Fruit fly (Drosophila melanogaster) whole organism, prepupa: ENCODE data around the gene Hsp67Bc.

Experiments
- CG10631 ChIP-seq: fragments of 200-800 bp; sonication (Bioruptor generic); optimal IDR thresholded peaks from 2 replicates; lab custom pipeline; 2016; ENCODE audit warnings: missing biosample characterization, missing genetic modification characterization
- CG10669 ChIP-seq: fragments of 200-800 bp; sonication (Bioruptor generic); optimal IDR thresholded peaks from 3 replicates; lab custom pipeline; 2018; ENCODE audit warnings: missing biosample characterization, mild to moderate bottlenecking, missing genetic modification characterization, moderate library complexity
- CG11294 ChIP-seq: fragments of 200-800 bp; sonication (Bioruptor generic); IDR thresholded peaks from 2 replicates; pipeline ENCODE4 v1.3.6; 2022; ENCODE audit warnings: missing biosample characterization, missing genetic modification characterization
- CG11762 ChIP-seq: fragments of 200-800 bp; sonication (Bioruptor generic); optimal IDR thresholded peaks from 3 replicates; lab custom pipeline; 2016; ENCODE audit warnings: missing biosample characterization, missing genetic modification characterization; ENCODE audit not compliant: insufficient read depth
- CG11902 ChIP-seq: fragments of 200-800 bp; sonication (Bioruptor generic); optimal IDR thresholded peaks from 3 replicates; lab custom pipeline; 2016; ENCODE audit warnings: missing biosample characterization, missing genetic modification characterization
- CG15336 ChIP-seq: fragments of 200-800 bp; sonication (Bioruptor generic); IDR thresholded peaks from 2 replicates; pipeline ENCODE4 v1.3.6; 2022; ENCODE audit warnings: missing biosample characterization, missing genetic modification characterization
- CG1621 ChIP-seq: fragments of 200-800 bp; sonication (Bioruptor generic); optimal IDR thresholded peaks from 3 replicates; lab custom pipeline; 2018; ENCODE audit warnings: missing biosample characterization, mild to moderate bottlenecking, missing genetic modification characterization
- CG16779 ChIP-seq: fragments of 200-800 bp; sonication (Bioruptor generic); optimal IDR thresholded peaks from 3 replicates; lab custom pipeline; 2017; ENCODE audit warnings: missing biosample characterization, mild to moderate bottlenecking, missing genetic modification characterization
- CG3032 ChIP-seq: fragments of 200-800 bp; optimal IDR thresholded peaks from 2 replicates; lab custom pipeline; 2019; ENCODE audit warnings: missing biosample characterization, mild to moderate bottlenecking, missing genetic modification characterization, moderate library complexity
- CG31627 ChIP-seq: fragments of 200-800 bp; sonication (Bioruptor generic); optimal IDR thresholded peaks from 3 replicates; lab custom pipeline; 2016; ENCODE audit warnings: missing biosample characterization, missing genetic modification characterization
- CG32006 ChIP-seq: fragments of 200-800 bp; sonication (Bioruptor generic); optimal IDR thresholded peaks from 3 replicates; lab custom pipeline; 2017; ENCODE audit warnings: missing biosample characterization, mild to moderate bottlenecking, missing genetic modification characterization
- CG34406 ChIP-seq: fragments of 200-800 bp; sonication (Bioruptor generic); optimal IDR thresholded peaks from 3 replicates; lab custom pipeline; 2016; ENCODE audit warnings: missing biosample characterization, missing genetic modification characterization
- CG3919 ChIP-seq: fragments of 200-800 bp; sonication (Bioruptor generic); optimal IDR thresholded peaks from 3 replicates; lab custom pipeline; 2016; ENCODE audit warnings: missing biosample characterization, missing genetic modification characterization
- CG4318 ChIP-seq: fragments of 200-800 bp; sonication (Bioruptor generic); optimal IDR thresholded peaks from 3 replicates; lab custom pipeline; 2017; ENCODE audit warnings: missing biosample characterization, mild to moderate bottlenecking, missing genetic modification characterization
- CG6163 ChIP-seq: fragments of 200-800 bp; sonication (Bioruptor generic); IDR thresholded peaks from 3 replicates; pipeline ENCODE4 v1.3.6; 2022; ENCODE audit warnings: missing biosample characterization, missing genetic modification characterization
- CG6276 ChIP-seq: fragments of 200-800 bp; sonication (Bioruptor generic); optimal IDR thresholded peaks from 2 replicates; lab custom pipeline; 2017; ENCODE audit warnings: missing biosample characterization, mild to moderate bottlenecking, missing genetic modification characterization
- CG6792 ChIP-seq: fragments of 200-800 bp; sonication (Bioruptor generic); optimal IDR thresholded peaks from 3 replicates; lab custom pipeline; 2016; ENCODE audit warnings: missing biosample characterization, missing genetic modification characterization
- CG6808 ChIP-seq: fragments of 200-800 bp; sonication (Bioruptor generic); optimal IDR thresholded peaks from 3 replicates; lab custom pipeline; 2017; ENCODE audit warnings: missing biosample characterization, missing genetic modification characterization, mild to moderate bottlenecking, moderate library complexity, missing genetic modification reagents
- CG6854 ChIP-seq: fragments of 200-800 bp; sonication (Bioruptor generic); optimal IDR thresholded peaks from 2 replicates; lab custom pipeline; 2017; ENCODE audit warnings: missing biosample characterization, mild to moderate bottlenecking, missing genetic modification characterization
- CG7368 ChIP-seq: fragments of 200-800 bp; sonication (Bioruptor generic); optimal IDR thresholded peaks from 3 replicates; lab custom pipeline; 2016; ENCODE audit warnings: missing biosample characterization, missing genetic modification characterization
- CG8119 ChIP-seq: fragments of 200-800 bp; sonication (Bioruptor generic); IDR thresholded peaks from 3 replicates; pipeline ENCODE4 v1.3.6; 2022; ENCODE audit warnings: missing biosample characterization, missing genetic modification characterization
- CG8319 ChIP-seq: fragments of 200-800 bp; sonication (Bioruptor generic); optimal IDR thresholded peaks from 3 replicates; lab custom pipeline; 2016; ENCODE audit warnings: missing biosample characterization, missing genetic modification characterization
- Eip75B ChIP-seq: fragments of 200-800 bp; sonication (Bioruptor generic); optimal IDR thresholded peaks from 3 replicates; lab custom pipeline; 2016; ENCODE audit warnings: missing biosample characterization, missing genetic modification characterization
- Eip78C ChIP-seq: fragments of 200-800 bp; sonication (Bioruptor generic); peaks from one replicate; lab custom pipeline; 2016; ENCODE audit warnings: missing biosample characterization, missing genetic modification characterization
- Ets21C ChIP-seq: fragments of 200-800 bp; sonication (Bioruptor generic); optimal IDR thresholded peaks from 3 replicates; lab custom pipeline; 2016; ENCODE audit warnings: missing biosample characterization, missing genetic modification characterization
- Ets96B ChIP-seq: fragments of 200-800 bp; optimal IDR thresholded peaks from 2 replicates; lab custom pipeline; 2019; ENCODE audit warnings: missing biosample characterization, mild to moderate bottlenecking, missing genetic modification characterization, moderate library complexity
- Gug ChIP-seq: fragments of 200-800 bp; sonication (Bioruptor generic); IDR thresholded peaks from 2 replicates; pipeline ENCODE4 v1.3.6; 2022; ENCODE audit warnings: missing biosample characterization, missing genetic modification characterization
- Hr38 ChIP-seq: sonication (Bioruptor generic); optimal IDR thresholded peaks from 2 replicates; lab custom pipeline; 2016; ENCODE audit warnings: missing biosample characterization, missing genetic modification characterization
- Hr4 ChIP-seq: fragments of 200-800 bp; sonication (Bioruptor generic); optimal IDR thresholded peaks from 3 replicates; lab custom pipeline; 2016; ENCODE audit warnings: missing biosample characterization, missing genetic modification characterization
- Lpt ChIP-seq: fragments of 200-800 bp; sonication (Bioruptor generic); optimal IDR thresholded peaks from 3 replicates; lab custom pipeline; 2016; ENCODE audit warnings: missing biosample characterization, missing genetic modification characterization
- Met ChIP-seq: fragments of 200-800 bp; sonication (Bioruptor generic); optimal IDR thresholded peaks from 3 replicates; lab custom pipeline; 2016; ENCODE audit warnings: missing biosample characterization, missing genetic modification characterization
- OdsH ChIP-seq: fragments of 200-800 bp; sonication (Bioruptor generic); optimal IDR thresholded peaks from 3 replicates; lab custom pipeline; 2016; ENCODE audit warnings: missing biosample characterization, missing genetic modification characterization
- Smox ChIP-seq: fragments of 200-800 bp; sonication (Bioruptor generic); optimal IDR thresholded peaks from 3 replicates; lab custom pipeline; 2016; ENCODE audit warnings: missing biosample characterization, missing genetic modification characterization
- Sox102F ChIP-seq: fragments of 200-800 bp; sonication (Bioruptor generic); optimal IDR thresholded peaks from 2 replicates; lab custom pipeline; 2016; ENCODE audit warnings: missing biosample characterization, mild to moderate bottlenecking, missing genetic modification characterization
- Sox14 ChIP-seq: fragments of 200-800 bp; sonication (Bioruptor generic); optimal IDR thresholded peaks from 3 replicates; lab custom pipeline; 2016; ENCODE audit warnings: missing biosample characterization, missing genetic modification characterization
- Sox15 ChIP-seq: fragments of 200-800 bp; sonication (Bioruptor generic); optimal IDR thresholded peaks from 3 replicates; lab custom pipeline; 2016; ENCODE audit warnings: missing biosample characterization, missing genetic modification characterization
- acj6 ChIP-seq: fragments of 200-800 bp; sonication (Bioruptor generic); optimal IDR thresholded peaks from 3 replicates; lab custom pipeline; 2016; ENCODE audit warnings: missing biosample characterization, missing genetic modification characterization
- cyc ChIP-seq: fragments of 200-800 bp; sonication (Bioruptor generic); optimal IDR thresholded peaks from 3 replicates; lab custom pipeline; 2016; ENCODE audit warnings: missing biosample characterization, missing genetic modification characterization
- dac ChIP-seq: fragments of 200-800 bp; sonication (Bioruptor generic); optimal IDR thresholded peaks from 2 replicates; lab custom pipeline; 2017; ENCODE audit warnings: missing biosample characterization, mild to moderate bottlenecking, missing genetic modification characterization
- eg ChIP-seq: fragments of 200-800 bp; sonication (Bioruptor generic); IDR thresholded peaks from 3 replicates; pipeline ENCODE4 v1.3.6; 2022; ENCODE audit warnings: missing biosample characterization, missing genetic modification characterization
- fd85E ChIP-seq: fragments of 200-800 bp; sonication (Bioruptor generic); optimal IDR thresholded peaks from 3 replicates; lab custom pipeline; 2016; ENCODE audit warnings: missing biosample characterization, missing genetic modification characterization
- fkh ChIP-seq: fragments of 200-800 bp; sonication (Bioruptor generic); optimal IDR thresholded peaks from 3 replicates; lab custom pipeline; 2017; ENCODE audit warnings: missing biosample characterization, mild to moderate bottlenecking, missing genetic modification characterization, moderate library complexity
- lz ChIP-seq: fragments of 200-800 bp; sonication (Bioruptor generic); optimal IDR thresholded peaks from 3 replicates; lab custom pipeline; 2016; ENCODE audit warnings: missing biosample characterization, missing genetic modification characterization
- net ChIP-seq: fragments of 200-800 bp; sonication (Bioruptor generic); optimal IDR thresholded peaks from 3 replicates; lab custom pipeline; 2016; ENCODE audit warnings: missing biosample characterization, missing genetic modification characterization
- pdm3 ChIP-seq: fragments of 200-800 bp; sonication (Bioruptor generic); optimal IDR thresholded peaks from 3 replicates; lab custom pipeline; 2016; ENCODE audit warnings: missing biosample characterization, missing genetic modification characterization
- salr ChIP-seq, 2 experiments: fragments of 200-800 bp; sonication (Bioruptor generic); optimal IDR thresholded peaks; 3 replicates each; lab custom pipeline; 2016 to 2018; ENCODE audit warnings: missing biosample characterization in 2 of 2, missing genetic modification characterization in 2 of 2, mild to moderate bottlenecking in 1 of 2
- spab ChIP-seq: fragments of 200-800 bp; sonication (Bioruptor generic); optimal IDR thresholded peaks from 2 replicates; lab custom pipeline; 2017; ENCODE audit warnings: missing biosample characterization, mild to moderate bottlenecking, missing genetic modification characterization, missing genetic modification reagents
- ss ChIP-seq, 2 experiments: fragments of 200-800 bp; sonication (Bioruptor generic); optimal IDR thresholded peaks; 2 replicates in 1 of 2; 3 replicates in 1 of 2; lab custom pipeline; 2017 to 2018; ENCODE audit warnings: mild to moderate bottlenecking in 2 of 2, missing biosample characterization in 2 of 2, missing genetic modification characterization in 2 of 2, moderate library complexity in 1 of 2
- svp ChIP-seq: fragments of 200-800 bp; sonication (Bioruptor generic); peaks from one replicate; lab custom pipeline; 2016; ENCODE audit warnings: missing biosample characterization, missing genetic modification characterization
- topi ChIP-seq: fragments of 200-800 bp; sonication (Bioruptor generic); optimal IDR thresholded peaks from 3 replicates; lab custom pipeline; 2016; ENCODE audit warnings: missing biosample characterization, missing genetic modification characterization
- vri ChIP-seq: fragments of 200-800 bp; sonication (Bioruptor generic); optimal IDR thresholded peaks from 3 replicates; lab custom pipeline; 2016; ENCODE audit warnings: missing biosample characterization, mild to moderate bottlenecking, missing genetic modification characterization

Gene Hsp67Bc

DNA sequence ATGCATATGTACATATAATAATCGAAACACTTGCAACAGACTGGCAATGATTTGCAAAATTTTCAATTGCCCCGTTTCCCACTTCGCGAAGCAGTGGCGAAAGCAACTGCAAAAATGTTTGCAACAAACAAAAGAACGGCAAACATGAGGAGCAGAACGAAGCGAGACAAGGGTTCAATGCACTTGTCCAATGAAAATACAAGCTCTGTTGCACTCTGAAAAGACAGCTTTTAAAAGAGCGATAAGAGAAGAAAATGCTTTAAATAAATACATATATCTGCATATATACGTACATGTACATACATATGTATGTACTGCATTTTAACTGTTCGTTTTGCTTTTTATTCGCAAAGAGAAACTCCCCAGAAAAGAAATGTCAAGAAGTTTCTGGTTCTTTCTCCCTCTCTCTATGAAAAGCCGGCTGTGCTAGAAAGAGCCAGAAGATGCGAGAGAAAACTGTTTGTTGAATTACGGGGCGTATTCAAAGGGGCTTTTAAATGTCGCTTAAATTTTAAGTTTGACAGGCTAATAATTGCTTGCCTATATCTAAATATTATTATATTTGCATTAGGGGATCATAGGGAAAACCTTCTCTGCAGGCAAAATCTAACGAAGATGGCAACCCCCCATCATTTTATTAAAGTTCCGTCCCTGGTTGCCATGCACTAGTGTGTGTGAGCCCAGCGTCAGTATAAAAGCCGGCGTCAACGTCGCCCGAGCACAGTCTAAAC is 11.2 kb upstream of the Hsp67Bc start, which contains the start of gene Hsp27:
Gene Hsp27, plus strand, starts transcription at position 719 of the 731 bp plus-strand sequence.
- peak; percentile 100 for TF ChIP-seq CG32006 (GFP tag; lab: Kevin White, UChicago)
- TF ChIP-seq Lpt, result peak; percentile 100
- TF ChIP-seq CG1621 (tag; lab: Kevin White, UChicago), result peak; percentile 99
- peak; percentile 100 for TF ChIP-seq acj6 (GFP tag; lab: Kevin White, UChicago)
- TF ChIP-seq CG31627 (GFP tag; lab: Kevin White, UChicago), result peak; percentile 99
- peak; percentile 100 for TF ChIP-seq CG15336 (GFP tag; lab: Robert Waterston, UW)
- TF ChIP-seq CG6792 (GFP tag; lab: Kevin White, UChicago), result peak; percentile 100
- peak; percentile 100 for TF ChIP-seq CG11294 (GFP tag; lab: Robert Waterston, UW)
- TF ChIP-seq CG4318, result peak; percentile 100
- TF ChIP-seq Sox102F (GFP tag; lab: Kevin White, UChicago), result peak; percentile 100
- TF ChIP-seq topi (GFP tag; lab: Kevin White, UChicago), result peak; percentile 100
- TF ChIP-seq CG11902, result peak; percentile 100
- peak; percentile 100 for TF ChIP-seq Gug (GFP tag; lab: Robert Waterston, UW)
- TF ChIP-seq fkh (GFP tag; lab: Kevin White, UChicago), result peak; percentile 98
- TF ChIP-seq pdm3 (GFP tag; lab: Kevin White, UChicago), result peak; percentile 100
- TF ChIP-seq salr (GFP tag; optimal IDR thresholded peaks at IDR 0.05; lab: Kevin White, UChicago), result peak; percentile 99 to 100
- TF ChIP-seq CG10669 (GFP tag; lab: Kevin White, UChicago), result peak; percentile 100
- TF ChIP-seq CG8319 (GFP tag; lab: Kevin White, UChicago), result peak; percentile 100
- TF ChIP-seq cyc (GFP tag; lab: Kevin White, UChicago), result peak; percentile 100
- peak; percentile 100 for TF ChIP-seq Eip78C (GFP tag; lab: Kevin White, UChicago)
- peak; percentile 99 for TF ChIP-seq ss (GFP tag; optimal IDR thresholded peaks at IDR 0.05; lab: Kevin White, UChicago)
- peak; percentile 100 for TF ChIP-seq Ets96B (tag; lab: Kevin White, UChicago)
- TF ChIP-seq CG10631 (GFP tag; lab: Kevin White, UChicago), result peak; percentile 100
- peak; percentile 100 for TF ChIP-seq CG3032 (tag; lab: Kevin White, UChicago)
- TF ChIP-seq CG6163, result peak; percentile 100
- peak; percentile 100 for TF ChIP-seq Met (GFP tag; lab: Kevin White, UChicago)
- TF ChIP-seq OdsH (GFP tag; lab: Kevin White, UChicago), result peak; percentile 100
- TF ChIP-seq net (GFP tag; lab: Kevin White, UChicago), result peak; percentile 100
- peak; percentile 100 for TF ChIP-seq CG7368 (GFP tag; lab: Kevin White, UChicago)
- peak; percentile 100 for TF ChIP-seq svp (GFP tag; lab: Kevin White, UChicago)
- TF ChIP-seq CG3919 (GFP tag; lab: Kevin White, UChicago), result peak; percentile 100
- peak; percentile 100 for TF ChIP-seq Eip75B
- TF ChIP-seq Hr4, result peak; percentile 100
- peak; percentile 100 for TF ChIP-seq spab (GFP tag; lab: Kevin White, UChicago)
- TF ChIP-seq CG6808 (GFP tag; lab: Kevin White, UChicago), result peak; percentile 99
- TF ChIP-seq CG16779 (tag; lab: Kevin White, UChicago), result peak; percentile 99
- TF ChIP-seq Ets21C (GFP tag; lab: Kevin White, UChicago), result peak; percentile 99
- TF ChIP-seq Smox, result peak; percentile 99
- TF ChIP-seq CG8119, result peak; percentile 100
- TF ChIP-seq CG34406 (GFP tag; lab: Kevin White, UChicago), result peak; percentile 100
- peak; percentile 99 for TF ChIP-seq fd85E (GFP tag; lab: Kevin White, UChicago)
- TF ChIP-seq CG6276 (GFP tag; lab: Kevin White, UChicago), result peak; percentile 100
- TF ChIP-seq vri, result peak; percentile 99
- peak; percentile 100 for TF ChIP-seq dac (GFP tag; lab: Kevin White, UChicago)
- TF ChIP-seq eg, result peak; percentile 100
- peak; percentile 100 for TF ChIP-seq CG6854 (GFP tag; lab: Kevin White, UChicago)
- TF ChIP-seq lz, result peak; percentile 100
- peak; percentile 100 for TF ChIP-seq Sox14 (GFP tag; lab: Kevin White, UChicago)
- peak; percentile 99 for TF ChIP-seq Sox15
- peak; percentile 100 for TF ChIP-seq CG11762 (GFP tag; lab: Kevin White, UChicago)
- TF ChIP-seq Hr38 (GFP tag; lab: Kevin White, UChicago), result peak; percentile 70
